Worm (Caenorhabditis elegans) whole organism, L4 larva: Measurements from ENCODE around the gene tmem-17.
A peak's percentile ranks its signal among the peaks of the same experiment; 100 is the strongest.

Experiments
- D1046.2 ChIP-seq: fragments of 200-800 bp; sonication (Bioruptor generic); IDR thresholded peaks from 2 replicates; pipeline ENCODE4 v1.3.6; 2022; ENCODE audit warnings: missing genetic modification characterization, missing compliant biosample characterization
- F49E8.2 ChIP-seq: sonication (generic microtip); optimal IDR thresholded peaks from 2 replicates; lab custom pipeline; 2016; ENCODE audit warnings: missing compliant biosample characterization, mild to moderate bottlenecking, missing genetic modification characterization, borderline replicate concordance
- T20F7.1 ChIP-seq: fragments of 200-800 bp; sonication (Bioruptor generic); optimal IDR thresholded peaks from 2 replicates; lab custom pipeline; 2018; ENCODE audit warnings: mild to moderate bottlenecking, missing genetic modification characterization, missing compliant biosample characterization
- Y48G9A.11 ChIP-seq: fragments of 200-800 bp; sonication (Bioruptor generic); IDR thresholded peaks from 2 replicates; pipeline ENCODE4 v1.3.6; 2022; ENCODE audit warnings: missing genetic modification reagents, missing genetic modification characterization, missing compliant biosample characterization
- Y75B8A.6 ChIP-seq: fragments of 200-800 bp; sonication (Bioruptor generic); IDR thresholded peaks from 2 replicates; pipeline ENCODE4 v1.3.6; 2022; ENCODE audit warnings: missing genetic modification reagents, missing genetic modification characterization, missing compliant biosample characterization
- ZK546.5 ChIP-seq, 2 experiments: sonication (generic microtip); optimal IDR thresholded peaks; 2 replicates each; lab custom pipeline; 2017; ENCODE audit warnings: missing biosample characterization in 2 of 2, missing genetic modification characterization in 2 of 2
- aha-1 ChIP-seq: fragments of 150-350 bp; peaks from one replicate; lab custom pipeline; 2014; ENCODE audit warnings: missing biosample characterization, missing genetic modification characterization
- aly-2 ChIP-seq: sonication (generic microtip); optimal IDR thresholded peaks from 2 replicates; lab custom pipeline; 2018; ENCODE audit warnings: missing biosample characterization, missing genetic modification characterization
- ama-1 ChIP-seq: fragments of 150-350 bp; optimal IDR thresholded peaks from 2 replicates; lab custom pipeline; 2014; ENCODE audit warnings: inconsistent platforms, mixed read lengths
- arid-1 ChIP-seq: fragments of 200-800 bp; sonication (Bioruptor generic); conservative IDR thresholded peaks from 2 replicates; pipeline ENCODE4 v1.3.6; 2022; ENCODE audit warnings: missing genetic modification reagents, missing genetic modification characterization, missing compliant biosample characterization
- attf-4 ChIP-seq: sonication (generic microtip); optimal IDR thresholded peaks from 3 replicates; lab custom pipeline; 2017; ENCODE audit warnings: missing biosample characterization, missing genetic modification characterization
- ceh-20 ChIP-seq: fragments of 200-800 bp; sonication (Bioruptor generic); IDR thresholded peaks from 2 replicates; pipeline ENCODE4 v1.3.6; 2022; ENCODE audit warnings: missing genetic modification reagents, missing genetic modification characterization, missing compliant biosample characterization
- ceh-82 ChIP-seq: sonication (generic microtip); optimal IDR thresholded peaks from 2 replicates; lab custom pipeline; 2017; ENCODE audit warnings: missing biosample characterization, missing genetic modification characterization
- daf-12 ChIP-seq: fragments of 150-350 bp; optimal IDR thresholded peaks from 2 replicates; lab custom pipeline; 2014; ENCODE audit warnings: missing biosample characterization, missing genetic modification reagents, missing genetic modification characterization
- daf-19 ChIP-seq: fragments of 200-800 bp; sonication (Bioruptor generic); conservative IDR thresholded peaks from 2 replicates; pipeline ENCODE4 v1.3.6; 2022; ENCODE audit warnings: missing genetic modification characterization, missing compliant biosample characterization
- dmd-6 ChIP-seq: fragments of 200-800 bp; sonication (Bioruptor generic); IDR thresholded peaks from 2 replicates; pipeline ENCODE4 v1.3.6; 2022; ENCODE audit warnings: missing genetic modification reagents, missing genetic modification characterization, missing compliant biosample characterization
- dmd-9 ChIP-seq: fragments of 200-800 bp; sonication (Bioruptor generic); IDR thresholded peaks from 2 replicates; pipeline ENCODE4 v1.3.6; 2022; ENCODE audit warnings: missing genetic modification reagents, missing genetic modification characterization, missing compliant biosample characterization
- dpl-1 ChIP-seq: fragments of 150-350 bp; optimal IDR thresholded peaks from 2 replicates; lab custom pipeline; 2014; ENCODE audit warnings: missing biosample characterization, missing genetic modification reagents, missing genetic modification characterization
- duxl-1 ChIP-seq: sonication (generic microtip); optimal IDR thresholded peaks from 2 replicates; lab custom pipeline; 2016; ENCODE audit warnings: mild to moderate bottlenecking, missing genetic modification characterization, moderate library complexity, missing compliant biosample characterization; ENCODE audit not compliant: poor library complexity
- egl-43 ChIP-seq: fragments of 200-800 bp; sonication (Bioruptor generic); IDR thresholded peaks from 2 replicates; pipeline ENCODE4 v1.3.6; 2022; ENCODE audit warnings: missing genetic modification reagents, missing genetic modification characterization, missing compliant biosample characterization
- fkh-10 ChIP-seq: fragments of 150-350 bp; optimal IDR thresholded peaks from 2 replicates; lab custom pipeline; 2014; ENCODE audit warnings: missing biosample characterization, missing genetic modification reagents, missing genetic modification characterization
- hif-1 ChIP-seq, 2 experiments: sonication (generic microtip); optimal IDR thresholded peaks; 2 replicates each; lab custom pipeline; 2016 to 2017; ENCODE audit warnings: missing compliant biosample characterization in 2 of 2, missing genetic modification characterization in 2 of 2, missing genetic modification reagents in 2 of 2, missing genotype in 2 of 2, mild to moderate bottlenecking in 1 of 2
- hlh-30 ChIP-seq: sonication (generic microtip); optimal IDR thresholded peaks from 2 replicates; lab custom pipeline; 2017; ENCODE audit warnings: antibody characterized with exemption, mild to moderate bottlenecking, missing genetic modification characterization, missing compliant biosample characterization; ENCODE audit not compliant: insufficient read depth
- lim-7 ChIP-seq: fragments of 200-800 bp; sonication (Bioruptor generic); IDR thresholded peaks from 2 replicates; pipeline ENCODE4 v1.3.6; 2022; ENCODE audit warnings: missing genetic modification characterization, missing compliant biosample characterization
- lin-1 ChIP-seq: fragments of 200-800 bp; sonication (Bioruptor generic); IDR thresholded peaks from 2 replicates; pipeline ENCODE4 v1.3.6; 2022; ENCODE audit warnings: missing genetic modification reagents, missing genetic modification characterization, missing compliant biosample characterization
- lin-38 ChIP-seq: fragments of 200-800 bp; sonication (Bioruptor generic); IDR thresholded peaks from 2 replicates; pipeline ENCODE4 v1.3.6; 2022; ENCODE audit warnings: missing genetic modification reagents, missing genetic modification characterization, missing compliant biosample characterization
- lin-39 ChIP-seq: fragments of 150-350 bp; optimal IDR thresholded peaks from 2 replicates; lab custom pipeline; 2014; ENCODE audit warnings: missing biosample characterization, missing genetic modification reagents, missing genetic modification characterization
- madf-5 ChIP-seq, 2 experiments: fragments of 200-800 bp; sonication (Bioruptor generic); IDR thresholded peaks; 2 replicates each; pipeline ENCODE4 v1.3.6; 2022; ENCODE audit warnings: missing compliant biosample characterization in 2 of 2, missing genetic modification characterization in 2 of 2
- madf-9 ChIP-seq: fragments of 200-800 bp; sonication (Bioruptor generic); conservative IDR thresholded peaks from 2 replicates; pipeline ENCODE4 v1.3.6; 2022; ENCODE audit warnings: missing genetic modification reagents, missing genetic modification characterization, missing compliant biosample characterization
- mxl-2 ChIP-seq: fragments of 200-800 bp; sonication (Bioruptor generic); conservative IDR thresholded peaks from 2 replicates; pipeline ENCODE4 v1.3.6; 2022; ENCODE audit warnings: missing genetic modification reagents, missing genetic modification characterization, missing compliant biosample characterization
- mxl-3 ChIP-seq: fragments of 200-800 bp; sonication (Bioruptor generic); optimal IDR thresholded peaks from 2 replicates; lab custom pipeline; 2018; ENCODE audit warnings: mild to moderate bottlenecking, missing genetic modification characterization, missing compliant biosample characterization
- nhr-102 ChIP-seq: sonication (generic microtip); optimal IDR thresholded peaks from 2 replicates; lab custom pipeline; 2016; ENCODE audit warnings: mild to moderate bottlenecking, missing genetic modification characterization, moderate library complexity, missing compliant biosample characterization
- nhr-111 ChIP-seq: fragments of 200-800 bp; sonication (Bioruptor generic); optimal IDR thresholded peaks from 2 replicates; lab custom pipeline; 2018; ENCODE audit warnings: mild to moderate bottlenecking, missing genetic modification characterization, missing compliant biosample characterization
- nhr-237 ChIP-seq: sonication (generic microtip); optimal IDR thresholded peaks from 2 replicates; lab custom pipeline; 2017; ENCODE audit warnings: missing biosample characterization, missing genetic modification characterization
- nhr-28 ChIP-seq: fragments of 150-350 bp; optimal IDR thresholded peaks from 2 replicates; lab custom pipeline; 2014; ENCODE audit warnings: missing biosample characterization, missing genetic modification characterization
- nhr-41 ChIP-seq: fragments of 200-800 bp; sonication (Bioruptor generic); IDR thresholded peaks from 2 replicates; pipeline ENCODE4 v1.3.6; 2022; ENCODE audit warnings: missing genetic modification reagents, missing genetic modification characterization, missing compliant biosample characterization
- nhr-42 ChIP-seq: fragments of 200-800 bp; sonication (Bioruptor generic); IDR thresholded peaks from 2 replicates; pipeline ENCODE4 v1.3.6; 2022; ENCODE audit warnings: missing genetic modification characterization, missing compliant biosample characterization
- nhr-48 ChIP-seq: sonication (generic microtip); optimal IDR thresholded peaks from 2 replicates; lab custom pipeline; 2016; ENCODE audit warnings: mild to moderate bottlenecking, missing genetic modification characterization, missing compliant biosample characterization
- nhr-76 ChIP-seq: fragments of 150-350 bp; optimal IDR thresholded peaks from 2 replicates; lab custom pipeline; 2014; ENCODE audit warnings: missing biosample characterization, missing genetic modification characterization
- nhr-77 ChIP-seq: fragments of 150-350 bp; optimal IDR thresholded peaks from 2 replicates; lab custom pipeline; 2014; ENCODE audit warnings: missing biosample characterization, missing genetic modification characterization
- php-3 ChIP-seq: fragments of 200-800 bp; sonication (Bioruptor generic); IDR thresholded peaks from 2 replicates; pipeline ENCODE4 v1.3.6; 2022; ENCODE audit warnings: missing genetic modification reagents, missing genetic modification characterization, missing compliant biosample characterization
- pqm-1 ChIP-seq: sonication (generic microtip); optimal IDR thresholded peaks from 2 replicates; lab custom pipeline; 2017; ENCODE audit warnings: missing biosample characterization, missing genetic modification characterization
- sdz-12 ChIP-seq: fragments of 200-800 bp; sonication (Bioruptor generic); optimal IDR thresholded peaks from 2 replicates; lab custom pipeline; 2018; ENCODE audit warnings: mild to moderate bottlenecking, missing genetic modification characterization, missing compliant biosample characterization
- set-16 ChIP-seq: fragments of 200-800 bp; sonication (Bioruptor generic); IDR thresholded peaks from 2 replicates; pipeline ENCODE4 v1.3.6; 2022; ENCODE audit warnings: missing genetic modification reagents, missing genetic modification characterization, missing compliant biosample characterization
- snpc-4 ChIP-seq: fragments of 150-350 bp; optimal IDR thresholded peaks from 2 replicates; lab custom pipeline; 2014; ENCODE audit warnings: missing biosample characterization, missing genetic modification characterization
- spr-1 ChIP-seq: sonication (generic microtip); optimal IDR thresholded peaks from 2 replicates; lab custom pipeline; 2016; ENCODE audit warnings: mild to moderate bottlenecking, missing genetic modification characterization, missing compliant biosample characterization
- spr-3 ChIP-seq: fragments of 200-800 bp; sonication (Bioruptor generic); optimal IDR thresholded peaks from 2 replicates; lab custom pipeline; 2018; ENCODE audit warnings: mild to moderate bottlenecking, missing genetic modification characterization, missing compliant biosample characterization
- tag-97 ChIP-seq: fragments of 200-800 bp; sonication (Bioruptor generic); IDR thresholded peaks from 2 replicates; pipeline ENCODE4 v1.3.6; 2022; ENCODE audit warnings: missing genetic modification characterization, missing compliant biosample characterization
- unc-130 ChIP-seq: sonication (generic microtip); optimal IDR thresholded peaks from 2 replicates; lab custom pipeline; 2016; ENCODE audit warnings: missing genetic modification reagents, missing genetic modification characterization, missing compliant biosample characterization
- zip-11 ChIP-seq: fragments of 200-800 bp; sonication (Bioruptor generic); IDR thresholded peaks from 2 replicates; pipeline ENCODE4 v1.3.6; 2022; ENCODE audit warnings: missing genetic modification characterization, missing compliant biosample characterization
- zip-2 ChIP-seq: fragments of 150-350 bp; optimal IDR thresholded peaks from 2 replicates; lab custom pipeline; 2014; ENCODE audit warnings: missing biosample characterization, missing genetic modification characterization
- ztf-11 ChIP-seq: fragments of 150-350 bp; optimal IDR thresholded peaks from 2 replicates; lab custom pipeline; 2014; ENCODE audit warnings: missing biosample characterization, missing genetic modification characterization
- ztf-7 ChIP-seq: fragments of 150-350 bp; optimal IDR thresholded peaks from 2 replicates; lab custom pipeline; 2014; ENCODE audit warnings: missing biosample characterization, missing genetic modification characterization

Gene tmem-17

DNA sequence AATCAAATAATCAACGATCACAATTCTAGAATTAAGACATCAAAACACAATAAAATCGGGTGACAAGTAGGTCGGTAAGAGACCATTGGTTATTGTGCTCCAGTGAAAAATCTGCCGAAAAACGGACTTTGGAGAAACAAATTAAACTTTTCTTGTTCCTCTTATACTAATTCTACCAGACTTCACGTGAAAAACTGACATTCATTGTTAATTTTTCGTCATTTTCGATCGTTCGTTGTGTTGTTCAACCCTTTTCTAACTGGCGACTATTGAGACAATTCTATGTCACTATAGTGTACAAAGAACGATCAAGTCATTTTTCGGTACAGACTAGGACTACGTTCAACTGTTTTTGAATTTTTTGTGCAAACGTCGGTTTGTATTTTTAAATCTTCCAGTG lies 50.4 kb downstream of the tmem-17 start (continued):
- TF ChIP-seq hlh-30 (tag; lab: Kevin White, UChicago) (peak; percentile 37), tag-97 (GFP tag; lab: Robert Waterston, UW) (no peak), madf-5 (GFP tag; IDR thresholded peaks at IDR 0.05; lab: Robert Waterston, UW) (no peak), lim-7 (no peak), zip-11 (GFP tag; lab: Robert Waterston, UW) (no peak), lin-39 (tag; lab: Kevin White, UChicago) (no peak), F49E8.2 (tag; lab: Kevin White, UChicago) (no peak), madf-9 (GFP tag; lab: Robert Waterston, UW) (no peak), daf-19 (GFP tag; lab: Robert Waterston, UW) (no peak), lin-38 (GFP tag; lab: Robert Waterston, UW) (no peak), Y75B8A.6 (GFP tag; lab: Robert Waterston, UW) (no peak), nhr-76 (tag; lab: Kevin White, UChicago) (no peak), nhr-102 (tag; lab: Kevin White, UChicago) (no peak), duxl-1 (tag; lab: Kevin White, UChicago) (peak; percentile 16), nhr-41 (no peak), dpl-1 (GFP tag; lab: Kevin White, UChicago) (no peak), fkh-10 (GFP tag; lab: Kevin White, UChicago) (no peak), spr-3 (GFP tag; lab: Kevin White, UChicago) (no peak), zip-2 (tag; lab: Kevin White, UChicago) (no peak), ceh-82 (tag; lab: Kevin White, UChicago) (no peak), set-16 (no peak), D1046.2 (no peak), aly-2 (tag; lab: Kevin White, UChicago) (no peak), nhr-237 (no peak), php-3 (GFP tag; lab: Robert Waterston, UW) (no peak), unc-130 (GFP tag; lab: Kevin White, UChicago) (no peak), pqm-1 (peak; percentile 12), arid-1 (0 out of 2 replicates have a peak, but pooled peaks have one; percentile 14), ztf-11 (tag; lab: Kevin White, UChicago) (no peak), nhr-28 (peak; percentile 63), aha-1 (tag; lab: Kevin White, UChicago) (no peak), dmd-6 (GFP tag; lab: Robert Waterston, UW) (peak; percentile 55; the same call in 1 of the 2 replicates), nhr-77 (tag; lab: Kevin White, UChicago) (peak; percentile 29), ceh-20 (GFP tag; lab: Robert Waterston, UW) (no peak), ZK546.5 (tag; optimal IDR thresholded peaks at IDR 0.05; lab: Kevin White, UChicago) (no peak), mxl-2 (GFP tag; lab: Robert Waterston, UW) (peak; percentile 96), ztf-7 (tag; lab: Kevin White, UChicago) (peak; percentile 31), nhr-111 (GFP tag; lab: Kevin White, UChicago) (no peak), nhr-48 (tag; lab: Kevin White, UChicago) (peak; percentile 41), sdz-12 (GFP tag; lab: Kevin White, UChicago) (no peak), nhr-42 (no peak), daf-12 (no peak), mxl-3 (GFP tag; lab: Kevin White, UChicago) (no peak), dmd-9 (GFP tag; lab: Robert Waterston, UW) (no peak), lin-1 (GFP tag; lab: Robert Waterston, UW) (no peak), ama-1 (lab: Kevin White, UChicago) (peak; percentile 59), T20F7.1 (GFP tag; lab: Kevin White, UChicago) (peak; percentile 39), hif-1 (tag; optimal IDR thresholded peaks at IDR 0.05; lab: Kevin White, UChicago) (no peak), spr-1 (tag; lab: Kevin White, UChicago) (no peak), Y48G9A.11 (GFP tag; lab: Robert Waterston, UW) (no peak), attf-4 (tag; lab: Kevin White, UChicago) (no peak), snpc-4 (tag; lab: Kevin White, UChicago) (no peak), egl-43 (GFP tag; lab: Robert Waterston, UW) (no peak)
